Worm (Caenorhabditis elegans): ENCODE results near the gene nhx-5.

DNA sequence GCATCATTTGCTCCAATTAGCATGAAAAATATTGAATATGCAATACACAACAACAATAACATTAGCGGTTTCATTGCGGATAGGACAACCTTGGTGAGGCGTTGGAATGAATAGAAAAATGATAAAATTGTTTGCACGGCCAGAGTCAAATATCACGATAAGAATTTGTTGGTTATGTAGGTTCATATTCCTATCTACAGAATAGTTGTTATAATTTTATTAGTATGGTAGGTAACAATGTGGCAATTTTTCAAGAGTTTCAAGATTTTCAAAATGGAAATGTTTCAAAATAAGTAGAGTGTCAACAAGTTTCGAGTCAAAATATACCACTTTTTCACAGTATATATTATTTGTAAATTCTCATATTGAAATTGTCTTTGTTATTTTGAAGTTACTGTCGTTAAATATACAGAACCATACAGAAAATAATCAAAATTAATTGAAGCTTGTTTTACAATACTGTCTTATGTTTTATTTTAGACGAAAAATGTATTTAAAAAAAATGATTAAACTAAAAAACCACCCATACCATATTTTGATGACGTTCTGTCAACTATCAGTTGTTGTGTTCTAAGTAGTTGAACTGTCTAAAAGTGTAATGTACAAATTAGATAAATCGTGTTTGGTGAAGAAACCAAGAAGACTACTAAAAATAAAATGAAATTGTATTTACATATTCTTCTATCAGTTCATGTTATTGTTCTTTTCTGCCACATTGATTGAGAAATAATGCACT is 34.3 kb upstream of the nhx-5 start, which contains the start of the genes F59F5.3 and F59F5.4:
- no peak for TF ChIP-seq ceh-82 (tag; optimal IDR thresholded peaks at IDR 0.05)
- TF ChIP-seq nhr-76 (tag; optimal IDR thresholded peaks at IDR 0.05) = no peak
- TF ChIP-seq ZK546.5 (tag; optimal IDR thresholded peaks at IDR 0.05) = no peak
- TF ChIP-seq eor-1 (tag; optimal IDR thresholded peaks at IDR 0.05) = no peak
- TF ChIP-seq egl-27 (tag; optimal IDR thresholded peaks at IDR 0.05) = no peak
- no peak for TF ChIP-seq ama-1 (optimal IDR thresholded peaks at IDR 0.05)
- TF ChIP-seq sea-2 (GFP tag; optimal IDR thresholded peaks at IDR 0.05) = no peak
- no peak for TF ChIP-seq nhr-11 (tag; optimal IDR thresholded peaks at IDR 0.05)
- TF ChIP-seq unc-62 (GFP tag; optimal IDR thresholded peaks at IDR 0.05) = no peak
- TF ChIP-seq ceh-9 (tag; optimal IDR thresholded peaks at IDR 0.05) = no peak
- no peak for TF ChIP-seq nhr-28 (tag; optimal IDR thresholded peaks at IDR 0.05)
- no peak for TF ChIP-seq pha-4 (tag; optimal IDR thresholded peaks at IDR 0.05)
- TF ChIP-seq aly-2 (tag; optimal IDR thresholded peaks at IDR 0.05) = no peak
- TF ChIP-seq mdl-1 (tag; optimal IDR thresholded peaks at IDR 0.05) = no peak
